Worm (Caenorhabditis elegans) whole organism, L2 larva: Measurements from ENCODE around the gene srh-136.

Experiments
- R02D3.7 ChIP-seq: fragments of 150-350 bp; optimal IDR thresholded peaks from 2 replicates; lab custom pipeline; 2014; ENCODE audit warnings: missing biosample characterization, missing genetic modification characterization
- nhr-23 ChIP-seq: fragments of 150-350 bp; optimal IDR thresholded peaks from 2 replicates; lab custom pipeline; 2014; ENCODE audit warnings: missing biosample characterization, missing genetic modification reagents, missing genetic modification characterization
- skn-1 ChIP-seq: sonication (generic microtip); optimal IDR thresholded peaks from 2 replicates; lab custom pipeline; 2017; ENCODE audit warnings: missing biosample characterization, missing genetic modification characterization
- unc-62 ChIP-seq: fragments of 150-350 bp; optimal IDR thresholded peaks from 2 replicates; lab custom pipeline; 2014; ENCODE audit warnings: missing biosample characterization, missing genetic modification reagents, missing genetic modification characterization

DNA sequence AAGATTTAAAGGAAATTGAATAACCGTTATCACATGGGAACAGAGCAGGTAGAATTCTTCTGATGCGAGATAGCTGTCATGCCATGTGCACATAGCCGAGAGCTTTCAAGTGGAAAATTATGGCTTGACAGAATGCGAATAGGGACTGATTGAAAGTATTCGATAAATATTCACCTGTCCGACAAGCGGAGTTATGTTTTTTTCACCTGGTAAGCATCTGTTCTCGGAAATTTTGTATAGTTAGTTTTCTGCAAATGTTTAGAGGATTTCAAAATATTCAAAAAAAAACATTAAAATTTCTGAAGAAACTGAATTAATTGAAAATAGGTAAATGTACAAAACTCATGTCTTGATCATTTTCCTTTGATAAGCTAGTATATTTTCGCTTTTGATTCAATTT, at the start of gene srh-136:
- no peak for TF ChIP-seq unc-62
- TF ChIP-seq skn-1 = no peak
- no peak for TF ChIP-seq R02D3.7 (tag; lab: Kevin White, UChicago)
- TF ChIP-seq nhr-23 (tag; lab: Kevin White, UChicago) = no peak
